Fruit fly (Drosophila melanogaster) whole organism, embryonic: ENCODE data around the gene G6P.

Source experiments
- Aef1 ChIP-seq: fragments of 200-800 bp; sonication (Bioruptor generic); IDR thresholded peaks from 3 replicates; pipeline ENCODE4 v1.3.6; 2022; ENCODE audit warnings: missing biosample characterization, missing genetic modification characterization
- Atf3 ChIP-seq: fragments of 200-800 bp; sonication (Bioruptor generic); optimal IDR thresholded peaks from 3 replicates; lab custom pipeline; 2016; ENCODE audit warnings: missing biosample characterization, missing genetic modification characterization
- Blimp-1 ChIP-seq: fragments of 200-800 bp; sonication (Bioruptor generic); optimal IDR thresholded peaks from 3 replicates; lab custom pipeline; 2018; ENCODE audit warnings: missing biosample characterization, missing genetic modification characterization, mild to moderate bottlenecking, moderate library complexity, missing genetic modification reagents
- CG10209 ChIP-seq: fragments of 200-800 bp; sonication (Bioruptor generic); optimal IDR thresholded peaks from 3 replicates; lab custom pipeline; 2017; ENCODE audit warnings: missing biosample characterization, mild to moderate bottlenecking, missing genetic modification characterization, missing genetic modification reagents
- CG11085 ChIP-seq: fragments of 200-800 bp; sonication (Bioruptor generic); IDR thresholded peaks from 2 replicates; pipeline ENCODE4 v1.3.6; 2022; ENCODE audit warnings: missing biosample characterization, missing genetic modification characterization
- CG12104 ChIP-seq: fragments of 200-800 bp; sonication (Bioruptor generic); optimal IDR thresholded peaks from 3 replicates; lab custom pipeline; 2016; ENCODE audit warnings: missing biosample characterization, missing genetic modification characterization
- CG12391 ChIP-seq: fragments of 200-800 bp; sonication (Bioruptor generic); optimal IDR thresholded peaks from 3 replicates; lab custom pipeline; 2018; ENCODE audit warnings: missing biosample characterization, mild to moderate bottlenecking, missing genetic modification characterization, moderate library complexity
- CG15601 ChIP-seq: fragments of 200-800 bp; sonication (Bioruptor generic); optimal IDR thresholded peaks from 3 replicates; lab custom pipeline; 2019; ENCODE audit warnings: missing biosample characterization, mild to moderate bottlenecking, missing genetic modification characterization, moderate library complexity
- CG1647 ChIP-seq: fragments of 200-800 bp; sonication (Bioruptor generic); optimal IDR thresholded peaks from 3 replicates; lab custom pipeline; 2016; ENCODE audit warnings: missing biosample characterization, missing genetic modification characterization
- CG17612 ChIP-seq: fragments of 200-800 bp; sonication (Bioruptor generic); IDR thresholded peaks from 2 replicates; pipeline ENCODE4 v1.3.6; 2022; ENCODE audit warnings: missing biosample characterization, missing genetic modification characterization
- CG2678 ChIP-seq: fragments of 200-800 bp; sonication (Bioruptor generic); optimal IDR thresholded peaks from 3 replicates; lab custom pipeline; 2019; ENCODE audit warnings: missing biosample characterization, mild to moderate bottlenecking, missing genetic modification characterization, moderate library complexity
- CG2712 ChIP-seq: fragments of 200-800 bp; optimal IDR thresholded peaks from 3 replicates; lab custom pipeline; 2019; ENCODE audit warnings: missing biosample characterization, mild to moderate bottlenecking, missing genetic modification characterization, moderate library complexity
- CG31441 ChIP-seq: fragments of 200-800 bp; sonication (Bioruptor generic); IDR thresholded peaks from 2 replicates; pipeline ENCODE4 v1.3.6; 2022; ENCODE audit warnings: missing biosample characterization, missing genetic modification characterization
- CG3281 ChIP-seq: fragments of 200-800 bp; sonication (Bioruptor generic); optimal IDR thresholded peaks from 3 replicates; lab custom pipeline; 2017; ENCODE audit warnings: missing biosample characterization, mild to moderate bottlenecking, missing genetic modification characterization
- CG34422 ChIP-seq: fragments of 200-800 bp; sonication (Bioruptor generic); IDR thresholded peaks from 3 replicates; pipeline ENCODE4 v1.3.6; 2022; ENCODE audit warnings: missing biosample characterization, missing genetic modification characterization
- CG3838 ChIP-seq: fragments of 200-800 bp; sonication (Bioruptor generic); optimal IDR thresholded peaks from 3 replicates; lab custom pipeline; 2016; ENCODE audit warnings: missing biosample characterization, missing genetic modification characterization
- CG42726 ChIP-seq: fragments of 200-800 bp; sonication (Bioruptor generic); IDR thresholded peaks from 2 replicates; pipeline ENCODE4 v1.3.6; 2022; ENCODE audit warnings: missing biosample characterization, missing genetic modification characterization; ENCODE audit not compliant: partially characterized antibody
- CG5180 ChIP-seq: fragments of 200-800 bp; sonication (Bioruptor generic); optimal IDR thresholded peaks from 3 replicates; lab custom pipeline; 2017; ENCODE audit warnings: missing biosample characterization, missing genetic modification characterization, mild to moderate bottlenecking, moderate library complexity, missing genetic modification reagents
- CG5953 ChIP-seq: fragments of 200-800 bp; sonication (Bioruptor generic); IDR thresholded peaks from 2 replicates; pipeline ENCODE4 v1.3.6; 2022; ENCODE audit warnings: missing biosample characterization, missing genetic modification characterization
- CG7271 ChIP-seq: fragments of 200-800 bp; sonication (Bioruptor generic); optimal IDR thresholded peaks from 2 replicates; lab custom pipeline; 2018; ENCODE audit warnings: missing biosample characterization, mild to moderate bottlenecking, missing genetic modification characterization, moderate library complexity
- CG9817 ChIP-seq: fragments of 200-800 bp; sonication (Bioruptor generic); optimal IDR thresholded peaks from 2 replicates; lab custom pipeline; 2018; ENCODE audit warnings: missing biosample characterization, mild to moderate bottlenecking, missing genetic modification characterization, moderate library complexity
- CG9932 ChIP-seq: fragments of 200-800 bp; sonication (Bioruptor generic); IDR thresholded peaks from 2 replicates; pipeline ENCODE4 v1.3.6; 2022; ENCODE audit warnings: missing biosample characterization, missing genetic modification characterization
- D19B ChIP-seq: fragments of 200-800 bp; sonication (Bioruptor generic); optimal IDR thresholded peaks from 2 replicates; lab custom pipeline; 2017; ENCODE audit warnings: missing biosample characterization, mild to moderate bottlenecking, missing genetic modification characterization
- Dek ChIP-seq: fragments of 200-800 bp; sonication (Bioruptor generic); optimal IDR thresholded peaks from 3 replicates; lab custom pipeline; 2019; ENCODE audit warnings: missing biosample characterization, mild to moderate bottlenecking, missing genetic modification characterization, moderate library complexity
- Dip2 ChIP-seq: fragments of 200-800 bp; sonication (Bioruptor generic); IDR thresholded peaks from 2 replicates; pipeline ENCODE4 v1.3.6; 2022; ENCODE audit warnings: missing biosample characterization, missing genetic modification characterization
- Dref ChIP-seq: fragments of 200-800 bp; sonication (Bioruptor generic); IDR thresholded peaks from 2 replicates; pipeline ENCODE4 v1.3.6; 2022; ENCODE audit warnings: missing biosample characterization, missing genetic modification characterization
- Ets97D ChIP-seq: fragments of 200-800 bp; sonication (Bioruptor generic); optimal IDR thresholded peaks from 3 replicates; lab custom pipeline; 2016; ENCODE audit warnings: missing biosample characterization, missing genetic modification characterization
- Hmx ChIP-seq: fragments of 200-800 bp; sonication (Bioruptor generic); optimal IDR thresholded peaks from 2 replicates; lab custom pipeline; 2016; ENCODE audit warnings: missing biosample characterization, missing genetic modification characterization
- Max ChIP-seq: fragments of 200-800 bp; sonication (Bioruptor generic); optimal IDR thresholded peaks from 2 replicates; lab custom pipeline; 2016; ENCODE audit warnings: missing biosample characterization, mild to moderate bottlenecking, missing genetic modification characterization
- Nf-YC ChIP-seq: fragments of 200-800 bp; optimal IDR thresholded peaks from 3 replicates; lab custom pipeline; 2019; ENCODE audit warnings: missing biosample characterization, mild to moderate bottlenecking, missing genetic modification characterization, moderate library complexity
- Pdp1 ChIP-seq, 2 experiments: fragments of 200-800 bp; sonication (Bioruptor generic); optimal IDR thresholded peaks; 3 replicates each; lab custom pipeline; 2016; ENCODE audit warnings: missing biosample characterization in 2 of 2, missing genetic modification characterization in 2 of 2, mild to moderate bottlenecking in 1 of 2, moderate library complexity in 1 of 2
- Ptx1 ChIP-seq: fragments of 200-800 bp; sonication (Bioruptor generic); IDR thresholded peaks from 2 replicates; pipeline ENCODE4 v1.3.6; 2022; ENCODE audit warnings: missing biosample characterization, missing genetic modification characterization
- Side ChIP-seq: fragments of 200-800 bp; sonication (Bioruptor generic); optimal IDR thresholded peaks from 2 replicates; lab custom pipeline; 2016; ENCODE audit warnings: missing biosample characterization, missing genetic modification characterization
- Sox100B ChIP-seq: fragments of 200-800 bp; sonication (Bioruptor generic); optimal IDR thresholded peaks from 3 replicates; lab custom pipeline; 2018; ENCODE audit warnings: missing biosample characterization, mild to moderate bottlenecking, missing genetic modification characterization
- Xbp1 ChIP-seq: fragments of 200-800 bp; sonication (Bioruptor generic); optimal IDR thresholded peaks from 3 replicates; lab custom pipeline; 2016; ENCODE audit warnings: missing biosample characterization, mild to moderate bottlenecking, missing genetic modification characterization
- aop ChIP-seq: fragments of 200-800 bp; sonication (Bioruptor generic); IDR thresholded peaks from 2 replicates; pipeline ENCODE4 v1.3.6; 2022; ENCODE audit warnings: missing biosample characterization, missing genetic modification characterization
- ara ChIP-seq: fragments of 200-800 bp; sonication (Bioruptor generic); IDR thresholded peaks from 2 replicates; pipeline ENCODE4 v1.3.6; 2022; ENCODE audit warnings: missing biosample characterization, missing genetic modification characterization
- bab2 ChIP-seq: fragments of 200-800 bp; sonication (Bioruptor generic); optimal IDR thresholded peaks from 2 replicates; lab custom pipeline; 2016; ENCODE audit warnings: missing biosample characterization, missing genetic modification characterization
- br ChIP-seq: fragments of >200 bp; optimal IDR thresholded peaks from 2 replicates; lab custom pipeline; 2017
- cwo ChIP-seq: fragments of 200-800 bp; sonication (Bioruptor generic); optimal IDR thresholded peaks from 3 replicates; lab custom pipeline; 2017; ENCODE audit warnings: missing biosample characterization, missing genetic modification characterization, mild to moderate bottlenecking, moderate library complexity, missing genetic modification reagents
- grn ChIP-seq: fragments of 200-800 bp; sonication (Bioruptor generic); optimal IDR thresholded peaks from 3 replicates; lab custom pipeline; 2017; ENCODE audit warnings: missing biosample characterization, missing genetic modification characterization
- klu ChIP-seq: fragments of 200-800 bp; sonication (Bioruptor generic); IDR thresholded peaks from 2 replicates; pipeline ENCODE4 v1.3.6; 2022; ENCODE audit warnings: missing biosample characterization, missing genetic modification characterization
- kni ChIP-seq: fragments of 200-800 bp; sonication (Bioruptor generic); optimal IDR thresholded peaks from 3 replicates; lab custom pipeline; 2017; ENCODE audit warnings: mild to moderate bottlenecking, missing biosample characterization, missing genetic modification reagents, missing genetic modification characterization
- maf-S ChIP-seq: fragments of 200-800 bp; sonication (Bioruptor generic); optimal IDR thresholded peaks from 2 replicates; lab custom pipeline; 2016; ENCODE audit warnings: missing biosample characterization, missing genetic modification characterization
- oc ChIP-seq: fragments of 200-800 bp; sonication (Bioruptor generic); optimal IDR thresholded peaks from 2 replicates; lab custom pipeline; 2018; ENCODE audit warnings: missing biosample characterization, mild to moderate bottlenecking, missing genetic modification characterization, moderate library complexity
- peb ChIP-seq: fragments of 200-800 bp; sonication (Bioruptor generic); IDR thresholded peaks from 2 replicates; pipeline ENCODE4 v1.3.6; 2022; ENCODE audit warnings: missing biosample characterization, missing genetic modification characterization
- tio ChIP-seq: fragments of 200-800 bp; sonication (Bioruptor generic); optimal IDR thresholded peaks from 2 replicates; lab custom pipeline; 2017; ENCODE audit warnings: missing biosample characterization, missing genetic modification characterization, inconsistent platforms
- ttk ChIP-seq: fragments of 200-800 bp; sonication (Bioruptor generic); IDR thresholded peaks from 2 replicates; pipeline ENCODE4 v2.1.2; 2022; ENCODE audit warnings: missing biosample characterization, missing genetic modification characterization
- twi ChIP-seq: fragments of 200-800 bp; optimal IDR thresholded peaks from 2 replicates; lab custom pipeline; 2019; ENCODE audit warnings: missing biosample characterization, mild to moderate bottlenecking, missing genetic modification characterization, moderate library complexity
- zen ChIP-seq: fragments of 200-800 bp; sonication (Bioruptor generic); optimal IDR thresholded peaks from 3 replicates; lab custom pipeline; 2018; ENCODE audit warnings: missing biosample characterization, mild to moderate bottlenecking, missing genetic modification characterization, moderate library complexity

G6P gene

dm6 chr2L:2855773-2856615 is 40.4 kb upstream of the G6P start, which contains the start of the genes CG3104 and RpS21 (continued):
- peak; percentile 75 for TF ChIP-seq CG2678
- TF ChIP-seq twi = peak; percentile 78
- TF ChIP-seq oc (tag; lab: Kevin White, UChicago) = peak; percentile 15
- TF ChIP-seq CG9817 = peak; percentile 86
- TF ChIP-seq Aef1 = peak; percentile 88
- TF ChIP-seq CG12104 (GFP tag; lab: Kevin White, UChicago) = peak; percentile 87
- TF ChIP-seq Side (GFP tag; lab: Kevin White, UChicago) = peak; percentile 81
- peak; percentile 92 for TF ChIP-seq Xbp1 (GFP tag; lab: Kevin White, UChicago)
- TF ChIP-seq CG3281 (GFP tag; lab: Kevin White, UChicago) = peak; percentile 83
- TF ChIP-seq klu (GFP tag; lab: Robert Waterston, UW) = peak; percentile 72
- peak; percentile 63 for TF ChIP-seq cwo (GFP tag; lab: Kevin White, UChicago)
- TF ChIP-seq CG31441 (GFP tag; lab: Robert Waterston, UW) = peak; percentile 75
- peak; percentile 74 for TF ChIP-seq tio (GFP tag; lab: Kevin White, UChicago)
- TF ChIP-seq aop (GFP tag; lab: Robert Waterston, UW) = no peak
- peak; percentile 81 for TF ChIP-seq Sox100B (GFP tag; lab: Kevin White, UChicago)
- TF ChIP-seq Dip2 (GFP tag; lab: Robert Waterston, UW) = no peak
- peak; percentile 66 for TF ChIP-seq CG17612 (GFP tag; lab: Robert Waterston, UW)
- peak; percentile 82 for TF ChIP-seq CG1647
- peak; percentile 53 for TF ChIP-seq Dref (GFP tag; lab: Robert Waterston, UW)
- TF ChIP-seq Hmx (GFP tag; lab: Kevin White, UChicago) = no peak
- peak; percentile 89 for TF ChIP-seq Max (GFP tag; lab: Kevin White, UChicago)
- peak; percentile 47 for TF ChIP-seq CG7271 (tag; lab: Kevin White, UChicago)
- TF ChIP-seq peb (GFP tag; lab: Robert Waterston, UW) = peak; percentile 45; the same call in 1 of the 2 replicates
- TF ChIP-seq CG5953 (GFP tag; lab: Robert Waterston, UW) = peak; percentile 92
- TF ChIP-seq CG3838 (GFP tag; lab: Kevin White, UChicago) = peak; percentile 77
- TF ChIP-seq bab2 = peak; percentile 84
- TF ChIP-seq Nf-YC (tag; lab: Kevin White, UChicago) = peak; percentile 78
- peak; percentile 87 for TF ChIP-seq CG15601 (tag; lab: Kevin White, UChicago)
- peak; percentile 94 for TF ChIP-seq CG34422 (GFP tag; lab: Robert Waterston, UW)
- peak; percentile 87 for TF ChIP-seq Ptx1
- TF ChIP-seq grn (GFP tag; lab: Kevin White, UChicago) = peak; percentile 66
- TF ChIP-seq CG42726 = no peak; the same call in 1 of the 2 replicates
- peak; percentile 80 for TF ChIP-seq maf-S
- peak; percentile 87 for TF ChIP-seq kni
- TF ChIP-seq Atf3 = peak; percentile 76
- peak; percentile 78 for TF ChIP-seq ara (GFP tag; lab: Robert Waterston, UW)
- peak; percentile 93 for TF ChIP-seq CG9932 (GFP tag; lab: Robert Waterston, UW)
- TF ChIP-seq, all 482 proteins: peak for 423

dm6 chr2L:2855204-2855768 is 39.7 kb upstream of the G6P start:
- TF ChIP-seq CG5180 (GFP tag; lab: Kevin White, UChicago) = peak; percentile 50
- no peak for TF ChIP-seq CG10209
- no peak for TF ChIP-seq ttk (GFP tag; lab: Robert Waterston, UW)
- peak in 1 of 2 experiments; percentile 74 for TF ChIP-seq Pdp1 (GFP tag; optimal IDR thresholded peaks at IDR 0.05; lab: Kevin White, UChicago)
- TF ChIP-seq Ets97D (GFP tag; lab: Kevin White, UChicago) = no peak
- no peak for TF ChIP-seq Dek (tag; lab: Kevin White, UChicago)
- TF ChIP-seq D19B (GFP tag; lab: Kevin White, UChicago) = peak; percentile 5
- no peak for TF ChIP-seq br (lab: Kevin White, UChicago)
- no peak for TF ChIP-seq zen (tag; lab: Kevin White, UChicago)
- TF ChIP-seq CG11085 (GFP tag; lab: Robert Waterston, UW) = no peak
- no peak for TF ChIP-seq Blimp-1
- no peak for TF ChIP-seq CG12391 (tag; lab: Kevin White, UChicago)
- TF ChIP-seq CG2712 (tag; lab: Kevin White, UChicago) = no peak
